Worm (Caenorhabditis elegans) whole organism, L1 larva: ENCODE measurements around the gene str-139.

Experiments used
- C16A3.4 ChIP-seq: fragments of 150-350 bp; optimal IDR thresholded peaks from 2 replicates; lab custom pipeline; 2014; ENCODE audit warnings: missing biosample characterization, missing genetic modification characterization
- C34B4.2 ChIP-seq: sonication (generic microtip); optimal IDR thresholded peaks from 2 replicates; lab custom pipeline; 2017; ENCODE audit warnings: mild to moderate bottlenecking, missing genetic modification characterization, missing compliant biosample characterization
- F16B12.6 ChIP-seq: fragments of 150-350 bp; optimal IDR thresholded peaks from 2 replicates; lab custom pipeline; 2014; ENCODE audit warnings: missing biosample characterization, missing genetic modification characterization
- Y116A8C.19 ChIP-seq: sonication (generic microtip); optimal IDR thresholded peaks from 2 replicates; lab custom pipeline; 2016; ENCODE audit warnings: missing compliant biosample characterization, missing genetic modification characterization, borderline replicate concordance
- aly-2 ChIP-seq: fragments of 150-350 bp; optimal IDR thresholded peaks from 2 replicates; lab custom pipeline; 2014; ENCODE audit warnings: missing biosample characterization, missing genetic modification characterization
- ceh-82 ChIP-seq, 3 experiments: fragments of 150-350 bp in 1 of 3; sonication (generic microtip) in 2 of 3; optimal IDR thresholded peaks; 2 replicates each; lab custom pipeline; 2014 to 2017; ENCODE audit warnings: missing biosample characterization in 3 of 3, missing genetic modification characterization in 3 of 3
- ceh-88 ChIP-seq: fragments of 200-800 bp; sonication (Bioruptor generic); IDR thresholded peaks from 2 replicates; pipeline ENCODE4 v1.3.6; 2022; ENCODE audit warnings: missing genetic modification characterization, missing compliant biosample characterization
- ces-1 ChIP-seq: fragments of 150-350 bp; optimal IDR thresholded peaks from 2 replicates; lab custom pipeline; 2014; ENCODE audit warnings: missing biosample characterization, missing genetic modification reagents, missing genetic modification characterization
- dsc-1 ChIP-seq: sonication (generic microtip); optimal IDR thresholded peaks from 2 replicates; lab custom pipeline; 2016; ENCODE audit warnings: mild to moderate bottlenecking, missing genetic modification characterization, missing compliant biosample characterization
- efl-1 ChIP-seq, 4 experiments: fragments of 150-350 bp; optimal IDR thresholded peaks in 3 of 4; peaks in 1 of 4; 1 replicate in 1 of 4; 2 replicates in 3 of 4; lab custom pipeline; 2014; ENCODE audit warnings: missing biosample characterization in 2 of 4, missing genetic modification characterization in 2 of 4, missing genetic modification reagents in 2 of 4
- efl-3 ChIP-seq: fragments of 200-800 bp; sonication (Bioruptor generic); optimal IDR thresholded peaks from 2 replicates; lab custom pipeline; 2018; ENCODE audit warnings: mild to moderate bottlenecking, missing genetic modification characterization, missing compliant biosample characterization
- egl-13 ChIP-seq: sonication (generic microtip); optimal IDR thresholded peaks from 2 replicates; lab custom pipeline; 2016; ENCODE audit warnings: missing genotype, missing genetic modification reagents, missing genetic modification characterization, missing compliant biosample characterization
- elt-3 ChIP-seq, 6 experiments: fragments of 150-350 bp in 1 of 6; sonication (generic microtip); optimal IDR thresholded peaks; 2 replicates each; lab custom pipeline; 2017 to 2018; ENCODE audit warnings: missing biosample characterization in 6 of 6, missing genetic modification characterization in 6 of 6, inconsistent platforms in 1 of 6
- fkh-4 ChIP-seq: sonication (generic microtip); optimal IDR thresholded peaks from 2 replicates; lab custom pipeline; 2016; ENCODE audit warnings: missing compliant biosample characterization, missing genetic modification characterization, borderline replicate concordance
- fkh-8 ChIP-seq: sonication (generic microtip); optimal IDR thresholded peaks from 2 replicates; lab custom pipeline; 2016; ENCODE audit warnings: mild to moderate bottlenecking, missing genetic modification characterization, missing compliant biosample characterization
- fos-1 ChIP-seq: fragments of 150-350 bp; optimal IDR thresholded peaks from 2 replicates; lab custom pipeline; 2014; ENCODE audit warnings: missing biosample characterization, missing genetic modification characterization
- grh-1 ChIP-seq: fragments of 200-800 bp; sonication (Bioruptor generic); IDR thresholded peaks from 2 replicates; pipeline ENCODE4 v1.3.6; 2022; ENCODE audit warnings: missing genetic modification reagents, missing genetic modification characterization, missing compliant biosample characterization
- hlh-17 ChIP-seq: fragments of 200-800 bp; sonication (Bioruptor generic); optimal IDR thresholded peaks from 2 replicates; lab custom pipeline; 2018; ENCODE audit warnings: missing genetic modification characterization, mild to moderate bottlenecking, missing compliant biosample characterization, moderate library complexity, borderline replicate concordance
- hpl-2 ChIP-seq: fragments of 150-350 bp; optimal IDR thresholded peaks from 2 replicates; lab custom pipeline; 2014; ENCODE audit warnings: missing biosample characterization, missing genetic modification reagents, missing genetic modification characterization
- irx-1 ChIP-seq: sonication (generic microtip); optimal IDR thresholded peaks from 2 replicates; lab custom pipeline; 2016; ENCODE audit warnings: missing genetic modification characterization, missing compliant biosample characterization
- lin-15B ChIP-seq: fragments of 150-350 bp; sonication (generic microtip); optimal IDR thresholded peaks from 3 replicates; lab custom pipeline; 2014; ENCODE audit warnings: missing biosample characterization, missing genetic modification characterization
- lin-35 ChIP-seq, 2 experiments: fragments of 150-350 bp; optimal IDR thresholded peaks; 2 replicates each; lab custom pipeline; 2014; ENCODE audit warnings: missing biosample characterization in 2 of 2, missing genetic modification characterization in 2 of 2, missing genetic modification reagents in 2 of 2
- lin-39 ChIP-seq: fragments of 150-350 bp; optimal IDR thresholded peaks from 2 replicates; lab custom pipeline; 2014; ENCODE audit warnings: missing biosample characterization, missing genetic modification reagents, missing genetic modification characterization
- lir-3 ChIP-seq: sonication (generic microtip); optimal IDR thresholded peaks from 2 replicates; lab custom pipeline; 2016; ENCODE audit warnings: mild to moderate bottlenecking, missing genetic modification characterization, moderate library complexity, missing compliant biosample characterization; ENCODE audit not compliant: poor library complexity
- mdl-1 ChIP-seq, 2 experiments: fragments of 150-350 bp; optimal IDR thresholded peaks; 2 replicates each; lab custom pipeline; 2014 to 2017; ENCODE audit warnings: missing biosample characterization in 2 of 2, missing genetic modification characterization in 2 of 2, inconsistent platforms in 1 of 2
- mef-2 ChIP-seq: fragments of 150-350 bp; optimal IDR thresholded peaks from 2 replicates; lab custom pipeline; 2014; ENCODE audit warnings: missing biosample characterization, missing genetic modification characterization
- nhr-12 ChIP-seq: sonication (generic microtip); optimal IDR thresholded peaks from 2 replicates; lab custom pipeline; 2017; ENCODE audit warnings: missing biosample characterization, missing genetic modification characterization
- nhr-19 ChIP-seq: fragments of 200-800 bp; sonication (Bioruptor generic); conservative IDR thresholded peaks from 2 replicates; pipeline ENCODE4 v1.3.6; 2022; ENCODE audit warnings: missing genetic modification characterization, missing compliant biosample characterization
- nhr-20 ChIP-seq: sonication (generic microtip); optimal IDR thresholded peaks from 2 replicates; lab custom pipeline; 2016; ENCODE audit warnings: mild to moderate bottlenecking, missing genetic modification characterization, missing compliant biosample characterization
- nhr-47 ChIP-seq: sonication (generic microtip); optimal IDR thresholded peaks from 2 replicates; lab custom pipeline; 2016; ENCODE audit warnings: mild to moderate bottlenecking, missing genetic modification characterization, moderate library complexity, missing compliant biosample characterization
- nhr-71 ChIP-seq: sonication (generic microtip); optimal IDR thresholded peaks from 2 replicates; lab custom pipeline; 2016; ENCODE audit warnings: mild to moderate bottlenecking, missing genetic modification characterization, moderate library complexity, missing compliant biosample characterization
- nhr-77 ChIP-seq: fragments of 150-350 bp; optimal IDR thresholded peaks from 2 replicates; lab custom pipeline; 2014; ENCODE audit warnings: missing biosample characterization, missing genetic modification characterization
- nhr-84 ChIP-seq: sonication (generic microtip); optimal IDR thresholded peaks from 2 replicates; lab custom pipeline; 2017; ENCODE audit warnings: missing biosample characterization, missing genetic modification characterization
- nhr-85 ChIP-seq: sonication (generic microtip); peaks from one replicate; lab custom pipeline; 2016; ENCODE audit warnings: missing genetic modification characterization, inconsistent platforms, missing compliant biosample characterization
- rnt-1 ChIP-seq: sonication (generic microtip); optimal IDR thresholded peaks from 2 replicates; lab custom pipeline; 2016; ENCODE audit warnings: mild to moderate bottlenecking, missing genetic modification characterization, moderate library complexity, missing compliant biosample characterization
- skn-1 ChIP-seq: fragments of 150-350 bp; optimal IDR thresholded peaks from 2 replicates; lab custom pipeline; 2014; ENCODE audit warnings: missing biosample characterization, missing genetic modification characterization
- snpc-4 ChIP-seq: fragments of 150-350 bp; optimal IDR thresholded peaks from 2 replicates; lab custom pipeline; 2014; ENCODE audit warnings: missing biosample characterization, missing genetic modification characterization
- sox-4 ChIP-seq: sonication (generic microtip); optimal IDR thresholded peaks from 2 replicates; lab custom pipeline; 2016; ENCODE audit warnings: missing genetic modification characterization, missing compliant biosample characterization
- swsn-7 ChIP-seq: sonication (generic microtip); optimal IDR thresholded peaks from 2 replicates; lab custom pipeline; 2016; ENCODE audit warnings: missing genetic modification characterization, missing compliant biosample characterization
- unc-130 ChIP-seq: fragments of 150-350 bp; optimal IDR thresholded peaks from 2 replicates; lab custom pipeline; 2017; ENCODE audit warnings: missing biosample characterization, missing genetic modification characterization, inconsistent platforms
- unc-62 ChIP-seq: fragments of 150-350 bp; optimal IDR thresholded peaks from 2 replicates; lab custom pipeline; 2014; ENCODE audit warnings: missing biosample characterization, missing genetic modification reagents, missing genetic modification characterization
- unc-86 ChIP-seq: sonication (generic microtip); optimal IDR thresholded peaks from 2 replicates; lab custom pipeline; 2016; ENCODE audit warnings: missing genetic modification characterization, missing compliant biosample characterization
- vab-15 ChIP-seq: sonication (generic microtip); optimal IDR thresholded peaks from 2 replicates; lab custom pipeline; 2017; ENCODE audit warnings: missing genotype, mild to moderate bottlenecking, missing genetic modification characterization, missing compliant biosample characterization
- xbp-1 ChIP-seq: sonication (generic microtip); optimal IDR thresholded peaks from 2 replicates; lab custom pipeline; 2016; ENCODE audit warnings: missing genetic modification characterization, missing compliant biosample characterization
- zip-4 ChIP-seq: fragments of 200-800 bp; sonication (Bioruptor generic); optimal IDR thresholded peaks from 2 replicates; lab custom pipeline; 2018; ENCODE audit warnings: mild to moderate bottlenecking, missing genetic modification characterization, moderate library complexity, missing compliant biosample characterization

The str-139 gene

DNA sequence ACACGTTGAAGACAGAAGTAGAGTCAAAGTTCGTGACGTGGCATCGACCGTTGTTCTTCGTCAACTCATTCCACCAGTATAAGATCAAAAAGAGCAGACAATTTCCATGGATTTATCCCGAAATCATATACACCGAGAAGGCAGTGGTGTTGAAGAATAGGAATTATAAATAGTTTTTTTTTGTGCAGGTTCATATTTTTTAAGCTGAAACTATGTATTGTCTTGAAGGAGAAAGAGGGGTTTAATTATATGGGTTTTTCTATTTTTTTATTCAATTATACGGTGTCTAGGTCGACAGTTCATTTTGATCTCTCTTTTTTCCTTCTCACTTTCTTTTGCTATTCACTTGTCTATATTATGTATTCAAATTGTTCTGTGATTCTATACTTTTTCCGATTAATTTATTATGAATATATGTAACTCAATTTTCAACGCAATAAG is 22.9 kb downstream of the str-139 start (continued):
- TF ChIP-seq vab-15 (tag; lab: Kevin White, UChicago), result no peak
- TF ChIP-seq C34B4.2, result no peak
- TF ChIP-seq unc-86, result no peak
- no peak for TF ChIP-seq ces-1 (GFP tag; lab: Kevin White, UChicago)

- TF ChIP-seq zip-4 (GFP tag; lab: Kevin White, UChicago) (no peak), Y116A8C.19 (tag; lab: Kevin White, UChicago) (no peak), hlh-17 (no peak), mdl-1 (tag; optimal IDR thresholded peaks at IDR 0.05; lab: Kevin White, UChicago) (no peak), vab-15 (tag; lab: Kevin White, UChicago) (no peak), mef-2 (no peak), rnt-1 (tag; lab: Kevin White, UChicago) (no peak), elt-3 (tag; optimal IDR thresholded peaks at IDR 0.05; lab: Kevin White, UChicago) (no peak), nhr-19 (GFP tag; lab: Robert Waterston, UW) (no peak), lin-39 (tag; lab: Kevin White, UChicago) (no peak), nhr-84 (tag; lab: Kevin White, UChicago) (no peak), fkh-4 (tag; lab: Kevin White, UChicago) (no peak), nhr-20 (tag; lab: Kevin White, UChicago) (no peak), sox-4 (tag; lab: Kevin White, UChicago) (no peak), xbp-1 (tag; lab: Kevin White, UChicago) (no peak), dsc-1 (tag; lab: Kevin White, UChicago) (no peak)
Measured at ce11 chrV:8035947-8036346, 26.0 kb downstream of the str-139 start, which contains the start of gene ZC513.14. ZC513.14 (minus strand) TSS chrV:8036047.

ce11 chrV:8034811-8035210 is 27.2 kb downstream of the str-139 start, which contains the start of gene algn-12:
algn-12 (plus strand) TSS chrV:8035111.
- TF ChIP-seq efl-1 (optimal IDR thresholded peaks at IDR 0.05; lab: Kevin White, UChicago) (no peak), efl-1 (GFP tag; optimal IDR thresholded peaks at IDR 0.05 in 1 of 2; lab: Kevin White, UChicago) (no peak), unc-86 (no peak), egl-13 (tag; lab: Kevin White, UChicago) (no peak), F16B12.6 (tag; lab: Kevin White, UChicago) (no peak)
- TF ChIP-seq, all 84 proteins: peak for 0

ce11 chrV:8031121-8031520 is 30.9 kb downstream of the str-139 start, which contains the start of gene vars-1:
vars-1 (plus strand) TSS chrV:8031411.
- TF ChIP-seq dsc-1 (tag; lab: Kevin White, UChicago), result peak; percentile 51
- TF ChIP-seq efl-1 (optimal IDR thresholded peaks at IDR 0.05; lab: Kevin White, UChicago), result peak; percentile 97 to 99
- TF ChIP-seq efl-1 (GFP tag; optimal IDR thresholded peaks at IDR 0.05 in 1 of 2; lab: Kevin White, UChicago), result peak; percentile 97 to 100
- TF ChIP-seq unc-62 (GFP tag; lab: Kevin White, UChicago), result no peak
- peak; percentile 74 for TF ChIP-seq nhr-71 (tag; lab: Kevin White, UChicago)
- TF ChIP-seq lir-3 (tag; lab: Kevin White, UChicago), result no peak
- peak; percentile 48 for TF ChIP-seq irx-1 (tag; lab: Kevin White, UChicago)
- TF ChIP-seq nhr-19 (GFP tag; lab: Robert Waterston, UW), result peak; percentile 63
- peak; percentile 0 for TF ChIP-seq aly-2 (tag; lab: Kevin White, UChicago)
- peak; percentile 53 for TF ChIP-seq swsn-7
- TF ChIP-seq ceh-82 (tag; optimal IDR thresholded peaks at IDR 0.05; lab: Kevin White, UChicago), result peak in 2 of 3 experiments; percentile 47 to 69
- no peak for TF ChIP-seq efl-3
- no peak for TF ChIP-seq egl-13 (tag; lab: Kevin White, UChicago)
- peak; percentile 65 for TF ChIP-seq nhr-85 (tag; lab: Kevin White, UChicago)
- TF ChIP-seq nhr-12 (tag; lab: Kevin White, UChicago), result no peak
- peak; percentile 70 for TF ChIP-seq nhr-47 (tag; lab: Kevin White, UChicago)
- TF ChIP-seq fkh-8 (tag; lab: Kevin White, UChicago), result no peak
- TF ChIP-seq snpc-4 (tag; lab: Kevin White, UChicago), result no peak
- TF ChIP-seq rnt-1 (tag; lab: Kevin White, UChicago), result peak; percentile 70
- peak; percentile 58 for TF ChIP-seq xbp-1 (tag; lab: Kevin White, UChicago)
- TF ChIP-seq lin-39 (tag; lab: Kevin White, UChicago), result peak; percentile 6
- TF ChIP-seq lin-35 (GFP tag; optimal IDR thresholded peaks at IDR 0.05; lab: Kevin White, UChicago), result peak; percentile 96 to 98
- TF ChIP-seq fos-1, result peak; percentile 18
- peak; percentile 63 for TF ChIP-seq unc-130 (tag; lab: Kevin White, UChicago)
- TF ChIP-seq hpl-2 (GFP tag; lab: Kevin White, UChicago), result no peak
- peak; percentile 67 for TF ChIP-seq C16A3.4 (tag; lab: Kevin White, UChicago)
- no peak for TF ChIP-seq grh-1 (GFP tag; lab: Robert Waterston, UW)
- TF ChIP-seq lin-15B (tag; lab: Kevin White, UChicago), result peak; percentile 40
- peak; percentile 51 for TF ChIP-seq nhr-77 (tag; lab: Kevin White, UChicago)
- peak; percentile 57 for TF ChIP-seq skn-1 (tag; lab: Kevin White, UChicago)
- no peak for TF ChIP-seq ceh-88 (GFP tag; lab: Robert Waterston, UW)
